Fruit fly (Drosophila melanogaster): ENCODE data around the gene CG4042.

DNA sequence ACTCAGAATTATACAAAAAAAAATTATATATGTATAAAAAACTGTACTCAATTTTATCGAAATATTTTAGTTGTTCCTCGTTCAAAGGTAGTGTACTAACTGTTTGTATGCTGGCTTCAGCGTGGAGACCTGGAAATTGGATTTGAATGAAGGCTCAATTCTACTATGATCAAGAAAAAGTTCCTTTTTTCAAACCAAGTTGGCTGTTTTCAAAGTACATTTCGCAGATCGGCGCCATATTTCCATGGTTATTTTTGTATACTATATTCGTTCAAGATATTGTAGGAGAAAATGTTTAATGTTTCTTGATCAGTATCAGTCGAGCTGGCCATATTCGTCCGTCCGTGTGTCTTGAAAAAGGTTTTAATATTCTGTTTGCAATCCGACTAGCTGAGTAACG lies 46.6 kb upstream of the CG4042 start, which contains the start of gene Mst77F:
- TF ChIP-seq psq (optimal IDR thresholded peaks at IDR 0.05) (no peak), usp (GFP tag; optimal IDR thresholded peaks at IDR 0.05) (no peak), Dll (optimal IDR thresholded peaks at IDR 0.05) (no peak), EcR (GFP tag; optimal IDR thresholded peaks at IDR 0.05) (no peak)

Measured in whole organism.